Fruit fly (Drosophila melanogaster) whole organism, prepupa: ENCODE measurements around the gene CG18170.

Experiments used
- CG8632 ChIP-seq: fragments of 200-800 bp; sonication (Bioruptor generic); optimal IDR thresholded peaks from 3 replicates; lab custom pipeline; 2016; ENCODE audit warnings: missing biosample characterization, missing genetic modification characterization
- Eip75B ChIP-seq: fragments of 200-800 bp; sonication (Bioruptor generic); optimal IDR thresholded peaks from 3 replicates; lab custom pipeline; 2016; ENCODE audit warnings: missing biosample characterization, missing genetic modification characterization
- Ets21C ChIP-seq: fragments of 200-800 bp; sonication (Bioruptor generic); optimal IDR thresholded peaks from 3 replicates; lab custom pipeline; 2016; ENCODE audit warnings: missing biosample characterization, missing genetic modification characterization
- Hr39 ChIP-seq: fragments of 200-800 bp; sonication (Bioruptor generic); optimal IDR thresholded peaks from 2 replicates; lab custom pipeline; 2016; ENCODE audit warnings: missing biosample characterization, missing genetic modification characterization
- Hr4 ChIP-seq: fragments of 200-800 bp; sonication (Bioruptor generic); optimal IDR thresholded peaks from 3 replicates; lab custom pipeline; 2016; ENCODE audit warnings: missing biosample characterization, missing genetic modification characterization
- net ChIP-seq: fragments of 200-800 bp; sonication (Bioruptor generic); optimal IDR thresholded peaks from 3 replicates; lab custom pipeline; 2016; ENCODE audit warnings: missing biosample characterization, missing genetic modification characterization

DNA sequence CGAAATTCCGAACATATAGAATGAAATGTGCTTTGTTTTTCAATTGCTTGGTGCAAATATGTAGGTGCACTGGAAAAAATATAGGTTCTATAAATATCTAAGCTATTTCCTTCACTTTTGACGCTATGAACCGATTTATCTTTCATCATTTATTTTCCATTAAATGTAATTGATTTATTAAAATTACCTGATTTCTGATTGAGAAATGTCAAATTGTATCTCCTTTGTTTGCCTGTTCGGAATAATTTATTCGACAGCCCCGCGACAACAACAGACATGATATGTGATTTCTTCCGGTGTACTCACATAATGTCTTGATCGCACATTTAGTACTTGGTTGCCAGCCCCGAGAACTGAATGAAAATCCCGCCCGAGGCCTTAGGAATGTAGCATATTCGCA, 6.9 kb downstream of the CG18170 start:
- TF ChIP-seq Ets21C (no peak), Hr4 (GFP tag; lab: Kevin White, UChicago) (peak; percentile 42), net (GFP tag; lab: Kevin White, UChicago) (peak; percentile 21), CG8632 (no peak), Hr39 (no peak), Eip75B (GFP tag; lab: Kevin White, UChicago) (no peak)
